Worm (Caenorhabditis elegans): Measurements from ENCODE around the gene F26F4.6.
"Not testable (repeated sequence)": the region's sequence is repeated elsewhere in the genome, so short reads cannot be mapped to it uniquely, and the experiment has no call there.

- not testable (repeated sequence) for TF ChIP-seq dao-5, W03F9.2 (tag; optimal IDR thresholded peaks at IDR 0.05)
Observed at ce11 chrIII:4922020-4922419, 28.6 kb upstream of the F26F4.6 start, which contains the start of gene mmab-1.
